Worm (Caenorhabditis elegans): ENCODE results near the gene C18A3.10.
A peak's percentile ranks its signal among the peaks of the same experiment; 100 is the strongest.

The C18A3.10 gene

DNA sequence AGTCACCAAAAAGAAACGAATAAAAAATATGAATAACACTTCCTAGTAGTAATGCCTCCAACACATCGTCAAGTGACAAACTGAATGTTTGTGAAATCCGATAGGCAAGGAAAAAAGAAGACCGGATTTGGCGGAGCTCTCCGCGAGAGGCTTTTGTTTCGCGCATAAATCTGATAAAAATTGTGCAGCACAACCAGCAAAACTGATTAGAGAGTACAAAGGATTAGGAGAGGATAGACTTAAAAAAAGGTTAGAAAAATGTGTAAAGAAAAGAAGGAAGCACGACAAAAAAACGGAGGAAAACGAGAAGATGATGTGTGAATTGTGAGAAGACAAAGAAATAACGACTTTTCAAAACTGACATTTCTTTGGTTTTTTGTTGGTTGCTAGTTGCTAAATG is 12.1 kb upstream of the C18A3.10 start, which contains the start of gene rab-3:
Gene rab-3 (minus strand): TSS at position 147 of the 400 bp plus-strand sequence.
- TF ChIP-seq unc-55 (GFP tag; optimal IDR thresholded peaks at IDR 0.05): no peak
- peak; percentile 78 for TF ChIP-seq unc-42 (tag; optimal IDR thresholded peaks at IDR 0.05)

- TF ChIP-seq nfya-1 (tag; optimal IDR thresholded peaks at IDR 0.05) (peak; percentile 36), unc-42 (tag; optimal IDR thresholded peaks at IDR 0.05) (peak; percentile 81), hlh-15 (tag; optimal IDR thresholded peaks at IDR 0.05) (no peak), tbx-2 (tag; optimal IDR thresholded peaks at IDR 0.05) (peak; percentile 29), unc-86 (tag; optimal IDR thresholded peaks at IDR 0.05) (no peak), mec-3 (tag; optimal IDR thresholded peaks at IDR 0.05; ENCODE audit: borderline replicate concordance) (no peak), sox-4 (tag; optimal IDR thresholded peaks at IDR 0.05) (no peak), ceh-19 (GFP tag; optimal IDR thresholded peaks at IDR 0.05) (peak; percentile 31), ceh-18 (tag; optimal IDR thresholded peaks at IDR 0.05) (peak; percentile 22), che-1 (tag; optimal IDR thresholded peaks at IDR 0.05) (no peak), ceh-31 (tag; optimal IDR thresholded peaks at IDR 0.05) (peak; percentile 78), ceh-48 (tag; optimal IDR thresholded peaks at IDR 0.05) (peak; percentile 76)
Observed at ce11 chrII:5725094-5725493, 9.4 kb upstream of the C18A3.10 start.

DNA sequence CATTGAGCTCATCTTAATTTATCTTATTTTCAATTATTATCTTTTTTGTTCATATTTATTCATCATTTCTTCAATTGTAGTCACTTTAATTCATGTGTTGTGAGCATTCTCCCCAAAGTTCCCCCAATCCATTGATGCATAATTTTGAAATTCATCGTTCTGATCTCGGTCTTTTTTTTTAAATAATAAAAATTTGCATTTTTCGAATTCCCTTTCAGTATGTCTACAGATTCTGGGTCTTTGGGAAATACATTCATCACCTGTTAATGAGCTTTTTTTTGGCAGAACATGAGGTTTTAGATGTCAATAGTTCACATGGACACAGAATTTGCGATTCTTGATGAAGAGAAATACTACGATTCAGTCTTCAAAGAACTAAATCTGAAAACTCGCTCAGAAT is 4.2 kb upstream of the C18A3.10 start, which contains the start of gene damt-1:
Gene damt-1 (plus strand): TSS at position 301 of the 400 bp plus-strand sequence.
- TF ChIP-seq elt-4 (tag; optimal IDR thresholded peaks at IDR 0.05): no peak
- no peak for TF ChIP-seq T23F11.4 (GFP tag; optimal IDR thresholded peaks at IDR 0.05)
- no peak for TF ChIP-seq mec-3 (tag; optimal IDR thresholded peaks at IDR 0.05; ENCODE audit: borderline replicate concordance)
- TF ChIP-seq Y22D7AL.16 (tag; optimal IDR thresholded peaks at IDR 0.05): no peak
- TF ChIP-seq unc-42 (tag; optimal IDR thresholded peaks at IDR 0.05): no peak
- TF ChIP-seq C38D4.7 (GFP tag; optimal IDR thresholded peaks at IDR 0.05): no peak
- no peak for TF ChIP-seq dve-1 (tag; optimal IDR thresholded peaks at IDR 0.05)
- TF ChIP-seq pag-3 (tag; optimal IDR thresholded peaks at IDR 0.05; ENCODE audit: borderline replicate concordance): no peak
- no peak for TF ChIP-seq dmd-4 (tag; optimal IDR thresholded peaks at IDR 0.05; ENCODE audit: borderline replicate concordance)
- TF ChIP-seq ceh-9 (tag; optimal IDR thresholded peaks at IDR 0.05): no peak
- no peak for TF ChIP-seq ref-2 (tag; optimal IDR thresholded peaks at IDR 0.05)
- no peak for TF ChIP-seq F13H6.1 (tag; optimal IDR thresholded peaks at IDR 0.05)

DNA sequence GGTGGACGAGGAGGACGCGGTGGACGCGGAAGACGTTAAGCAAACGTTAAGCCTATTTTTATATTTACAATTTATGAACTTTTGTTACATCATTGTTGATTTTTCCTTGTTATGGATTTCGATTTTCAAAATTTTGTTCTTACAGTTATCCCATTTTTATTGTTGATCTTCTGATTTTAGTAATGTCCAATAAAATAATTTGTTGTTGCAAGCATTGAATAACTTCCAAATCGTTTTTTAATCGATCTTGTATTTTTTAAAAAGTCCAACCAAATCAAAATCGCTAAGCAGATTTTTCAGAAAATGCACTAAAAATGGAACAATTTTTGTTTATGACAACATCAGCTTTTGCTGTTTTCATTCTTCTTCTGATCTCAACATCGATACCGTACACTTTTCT is 2.2 kb upstream of the C18A3.10 start, which contains the start of gene zipt-3:
Gene zipt-3 (plus strand): TSS at position 301 of the 400 bp plus-strand sequence.
- TF ChIP-seq C08G9.2 (tag; optimal IDR thresholded peaks at IDR 0.05) (no peak), dve-1 (tag; optimal IDR thresholded peaks at IDR 0.05) (no peak), zip-5 (tag; optimal IDR thresholded peaks at IDR 0.05) (no peak)

ce11 chrII:5714807-5715206 is 838 bp downstream of the C18A3.10 start, which contains the start of the genes tiar-1 and lelo-4:
TSS of gene tiar-1 (minus strand) at chrII:5714823.
TSS of gene lelo-4 (plus strand) at chrII:5714924.
- TF ChIP-seq pag-3 (tag; optimal IDR thresholded peaks at IDR 0.05; ENCODE audit: borderline replicate concordance) (no peak), ceh-2 (tag; optimal IDR thresholded peaks at IDR 0.05) (peak; percentile 2), elt-2 (tag; optimal IDR thresholded peaks at IDR 0.05) (peak; percentile 52), unc-55 (GFP tag; optimal IDR thresholded peaks at IDR 0.05) (peak; percentile 5), ceh-34 (tag; optimal IDR thresholded peaks at IDR 0.05) (peak; percentile 50), nfya-1 (tag; optimal IDR thresholded peaks at IDR 0.05) (peak; percentile 50), hlh-13 (GFP tag; optimal IDR thresholded peaks at IDR 0.05) (no peak), gmeb-2 (tag; optimal IDR thresholded peaks at IDR 0.05) (no peak), ceh-24 (tag; optimal IDR thresholded peaks at IDR 0.05) (no peak), mec-3 (tag; optimal IDR thresholded peaks at IDR 0.05; ENCODE audit: borderline replicate concordance) (no peak), ceh-31 (tag; optimal IDR thresholded peaks at IDR 0.05) (peak; percentile 59), nhr-11 (tag; optimal IDR thresholded peaks at IDR 0.05) (no peak)
